Worm (Caenorhabditis elegans) whole organism, L4 larva: ENCODE measurements around the gene H02F09.3.
"Not testable (repeated sequence)": the region's sequence is repeated elsewhere in the genome, so short reads cannot be mapped to it uniquely, and the experiment has no call there.

Source experiments
- F10B5.3 ChIP-seq: sonication (generic microtip); optimal IDR thresholded peaks from 2 replicates; lab custom pipeline; 2016; ENCODE audit warnings: mild to moderate bottlenecking, missing genetic modification characterization, missing compliant biosample characterization
- F44E2.7 ChIP-seq: fragments of 200-800 bp; sonication (Bioruptor generic); IDR thresholded peaks from 2 replicates; pipeline ENCODE4 v2.1.2; 2022; ENCODE audit warnings: missing genetic modification characterization, missing compliant biosample characterization
- daf-16 ChIP-seq, 3 experiments: sonication (generic microtip); optimal IDR thresholded peaks; 2 replicates each; lab custom pipeline; 2016 to 2017; ENCODE audit warnings: missing genetic modification characterization in 3 of 3, missing genetic modification reagents in 3 of 3, mild to moderate bottlenecking in 2 of 3, missing compliant biosample characterization in 2 of 3, missing biosample characterization in 1 of 3, moderate library complexity in 1 of 3
- duxl-1 ChIP-seq: sonication (generic microtip); optimal IDR thresholded peaks from 2 replicates; lab custom pipeline; 2016; ENCODE audit warnings: mild to moderate bottlenecking, missing genetic modification characterization, moderate library complexity, missing compliant biosample characterization; ENCODE audit not compliant: poor library complexity
- fos-1 ChIP-seq: fragments of 150-350 bp; optimal IDR thresholded peaks from 2 replicates; lab custom pipeline; 2014; ENCODE audit warnings: missing biosample characterization, missing genetic modification characterization
- lin-38 ChIP-seq: fragments of 200-800 bp; sonication (Bioruptor generic); IDR thresholded peaks from 2 replicates; pipeline ENCODE4 v1.3.6; 2022; ENCODE audit warnings: missing genetic modification reagents, missing genetic modification characterization, missing compliant biosample characterization
- mep-1 ChIP-seq: fragments of 150-350 bp; sonication (generic microtip); optimal IDR thresholded peaks from 3 replicates; lab custom pipeline; 2014; ENCODE audit warnings: missing biosample characterization, missing genetic modification characterization
- mes-2 ChIP-seq: sonication (generic microtip); optimal IDR thresholded peaks from 2 replicates; lab custom pipeline; 2016; ENCODE audit warnings: missing genotype, mild to moderate bottlenecking, missing genetic modification characterization, missing compliant biosample characterization; ENCODE audit not compliant: poor library complexity, severe bottlenecking
- nhr-11 ChIP-seq: fragments of 150-350 bp; optimal IDR thresholded peaks from 2 replicates; lab custom pipeline; 2014; ENCODE audit warnings: missing biosample characterization, missing genetic modification characterization
- php-3 ChIP-seq: fragments of 200-800 bp; sonication (Bioruptor generic); IDR thresholded peaks from 2 replicates; pipeline ENCODE4 v1.3.6; 2022; ENCODE audit warnings: missing genetic modification reagents, missing genetic modification characterization, missing compliant biosample characterization
- spr-1 ChIP-seq: sonication (generic microtip); optimal IDR thresholded peaks from 2 replicates; lab custom pipeline; 2016; ENCODE audit warnings: mild to moderate bottlenecking, missing genetic modification characterization, missing compliant biosample characterization
- zfp-3 ChIP-seq: fragments of 200-800 bp; sonication (Bioruptor generic); conservative IDR thresholded peaks from 2 replicates; pipeline ENCODE4 v1.3.6; 2022; ENCODE audit warnings: missing genetic modification reagents, missing genetic modification characterization, missing compliant biosample characterization
- ztf-7 ChIP-seq: fragments of 150-350 bp; optimal IDR thresholded peaks from 2 replicates; lab custom pipeline; 2014; ENCODE audit warnings: missing biosample characterization, missing genetic modification characterization

DNA sequence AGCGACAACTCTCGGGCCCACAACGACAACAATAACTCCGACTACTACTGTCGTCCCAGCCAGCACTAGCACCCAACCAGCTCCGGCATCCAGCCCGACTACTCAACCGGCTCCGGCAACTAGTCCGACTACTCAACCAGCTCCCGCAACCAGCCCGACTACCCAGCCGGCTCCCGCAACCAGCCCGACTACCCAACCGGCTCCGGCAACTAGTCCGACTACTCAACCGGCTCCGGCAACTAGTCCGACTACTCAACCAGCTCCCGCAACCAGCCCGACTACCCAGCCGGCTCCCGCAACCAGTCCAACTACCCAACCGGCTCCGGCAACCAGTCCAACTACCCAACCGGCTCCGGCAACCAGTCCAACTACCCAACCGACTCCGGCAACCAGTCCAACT lies 20.0 kb upstream of the H02F09.3 start:
- TF ChIP-seq lin-38 (GFP tag; lab: Robert Waterston, UW); fos-1; ztf-7; F10B5.3; mep-1; daf-16 (GFP tag; optimal IDR thresholded peaks at IDR 0.05; lab: Kevin White, UChicago); daf-16 (tag; optimal IDR thresholded peaks at IDR 0.05; lab: Kevin White, UChicago); zfp-3 (GFP tag; lab: Robert Waterston, UW); F44E2.7; duxl-1 (tag; lab: Kevin White, UChicago); spr-1; nhr-11 (tag; lab: Kevin White, UChicago); php-3 (GFP tag; lab: Robert Waterston, UW); mes-2: not testable (repeated sequence)
